Worm (Caenorhabditis elegans): ENCODE results near the gene C08F8.6.

DNA sequence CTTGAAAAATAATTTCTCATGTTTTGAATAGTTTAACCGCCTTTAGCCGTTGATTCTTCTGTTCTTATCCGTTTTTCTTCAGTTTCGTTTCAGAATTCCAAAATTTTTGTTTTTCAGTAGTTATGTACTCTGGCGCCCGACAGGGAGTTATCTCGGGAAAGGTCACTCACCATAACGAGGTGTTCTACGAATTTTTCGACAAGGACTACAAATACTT lies 21.6 kb downstream of the C08F8.6 start, which contains the start of gene F01G4.4:
- TF ChIP-seq egl-27 (tag; optimal IDR thresholded peaks at IDR 0.05), result no peak
- no peak for TF ChIP-seq ztf-11 (tag; optimal IDR thresholded peaks at IDR 0.05)
- no peak for TF ChIP-seq unc-62 (GFP tag; optimal IDR thresholded peaks at IDR 0.05)

All from whole organism, L3 larva.